Worm (Caenorhabditis elegans) whole organism, late embryonic: ENCODE results near the gene C47D12.4.

Experiments used
- pqm-1 ChIP-seq: sonication (generic microtip); optimal IDR thresholded peaks from 2 replicates; lab custom pipeline; 2016; ENCODE audit warnings: missing genetic modification characterization, missing compliant biosample characterization
- rnt-1 ChIP-seq: sonication (generic microtip); optimal IDR thresholded peaks from 2 replicates; lab custom pipeline; 2016; ENCODE audit warnings: missing genetic modification characterization, missing compliant biosample characterization
- ttx-3 ChIP-seq: sonication (generic microtip); optimal IDR thresholded peaks from 2 replicates; lab custom pipeline; 2016; ENCODE audit warnings: missing genetic modification reagents, missing genetic modification characterization, missing compliant biosample characterization

DNA sequence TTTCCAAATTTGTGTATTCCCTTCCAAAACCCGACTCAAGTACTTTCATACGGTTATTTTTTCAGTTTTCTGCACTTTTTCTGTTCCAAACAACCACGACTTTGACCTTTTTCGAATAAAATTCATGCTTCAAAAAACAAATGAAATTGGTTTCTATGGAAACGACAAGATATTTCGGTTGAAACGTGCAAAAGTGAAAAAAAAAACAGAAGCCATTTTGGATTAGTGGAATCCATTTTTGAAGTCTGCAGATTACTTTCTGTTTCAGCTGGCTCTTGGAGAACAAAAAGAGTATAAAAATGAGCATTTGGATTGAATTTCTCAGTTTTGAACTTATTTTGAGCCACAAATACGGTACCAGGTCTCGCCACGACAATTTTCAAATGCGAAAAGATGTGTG, 40.6 kb downstream of the C47D12.4 start:
- TF ChIP-seq ttx-3 (tag; lab: Kevin White, UChicago) (no peak), pqm-1 (tag; lab: Kevin White, UChicago) (no peak), rnt-1 (no peak)
